Fruit fly (Drosophila melanogaster) whole organism, pupa: ENCODE results near the gene Obp99b.

ENCODE experiments used
- CG10348 ChIP-seq: fragments of 200-800 bp; sonication (Bioruptor generic); IDR thresholded peaks from 2 replicates; pipeline ENCODE4 v1.3.6; 2022; ENCODE audit warnings: missing biosample characterization, missing genetic modification characterization
- CG12605 ChIP-seq: fragments of 200-800 bp; sonication (Bioruptor generic); IDR thresholded peaks from 2 replicates; pipeline ENCODE4 v1.3.6; 2022; ENCODE audit warnings: missing biosample characterization, missing genetic modification characterization
- CG13204 ChIP-seq: fragments of 200-800 bp; sonication (Bioruptor generic); optimal IDR thresholded peaks from 2 replicates; lab custom pipeline; 2018; ENCODE audit warnings: missing biosample characterization, mild to moderate bottlenecking, missing genetic modification characterization, moderate library complexity
- CG14655 ChIP-seq: fragments of 200-800 bp; sonication (Bioruptor generic); optimal IDR thresholded peaks from 3 replicates; lab custom pipeline; 2017; ENCODE audit warnings: mild to moderate bottlenecking, missing biosample characterization, missing genetic modification reagents, missing genetic modification characterization
- CG15710 ChIP-seq: fragments of 200-800 bp; sonication (Bioruptor generic); optimal IDR thresholded peaks from 2 replicates; lab custom pipeline; 2018; ENCODE audit warnings: missing biosample characterization, mild to moderate bottlenecking, missing genetic modification characterization, moderate library complexity
- CG17806 ChIP-seq: fragments of 200-800 bp; sonication (Bioruptor generic); optimal IDR thresholded peaks from 2 replicates; lab custom pipeline; 2018; ENCODE audit warnings: missing biosample characterization, mild to moderate bottlenecking, missing genetic modification characterization, moderate library complexity
- CG32121 ChIP-seq: fragments of 200-800 bp; sonication (Bioruptor generic); IDR thresholded peaks from 2 replicates; pipeline ENCODE4 v1.3.6; 2022; ENCODE audit warnings: missing biosample characterization, missing genetic modification characterization
- CG34367 ChIP-seq: fragments of 200-800 bp; sonication (Bioruptor generic); optimal IDR thresholded peaks from 2 replicates; lab custom pipeline; 2018; ENCODE audit warnings: missing biosample characterization, mild to moderate bottlenecking, missing genetic modification characterization
- CG4496 ChIP-seq: fragments of 200-800 bp; sonication (Bioruptor generic); IDR thresholded peaks from 3 replicates; pipeline ENCODE4 v1.3.6; 2022; ENCODE audit warnings: missing biosample characterization, missing genetic modification characterization
- CG8159 ChIP-seq: fragments of 200-800 bp; sonication (Bioruptor generic); optimal IDR thresholded peaks from 3 replicates; lab custom pipeline; 2018; ENCODE audit warnings: missing biosample characterization, mild to moderate bottlenecking, missing genetic modification characterization, moderate library complexity
- CG8301 ChIP-seq: fragments of 200-800 bp; sonication (Bioruptor generic); optimal IDR thresholded peaks from 2 replicates; lab custom pipeline; 2018; ENCODE audit warnings: missing biosample characterization, mild to moderate bottlenecking, missing genetic modification characterization
- CG9948 ChIP-seq: fragments of 200-800 bp; sonication (Bioruptor generic); optimal IDR thresholded peaks from 2 replicates; lab custom pipeline; 2018; ENCODE audit warnings: missing biosample characterization, mild to moderate bottlenecking, missing genetic modification characterization, moderate library complexity
- D1 ChIP-seq: fragments of 200-800 bp; sonication (Bioruptor generic); optimal IDR thresholded peaks from 2 replicates; lab custom pipeline; 2018; ENCODE audit warnings: missing biosample characterization, mild to moderate bottlenecking, missing genetic modification characterization, moderate library complexity
- EcR ChIP-seq: fragments of 200-800 bp; sonication (Bioruptor generic); optimal IDR thresholded peaks from 3 replicates; lab custom pipeline; 2019; ENCODE audit warnings: missing biosample characterization, missing genetic modification characterization, mild to moderate bottlenecking, moderate library complexity, missing genetic modification reagents
- Ets98B ChIP-seq: fragments of 200-800 bp; sonication (Bioruptor generic); IDR thresholded peaks from 2 replicates; pipeline ENCODE4 v1.3.6; 2022; ENCODE audit warnings: missing biosample characterization, missing genetic modification characterization
- Pif1A ChIP-seq: fragments of 200-800 bp; sonication (Bioruptor generic); optimal IDR thresholded peaks from 3 replicates; lab custom pipeline; 2016; ENCODE audit warnings: missing biosample characterization, missing genetic modification characterization
- Pif1B ChIP-seq: fragments of 200-800 bp; sonication (Bioruptor generic); optimal IDR thresholded peaks from 3 replicates; lab custom pipeline; 2016; ENCODE audit warnings: missing biosample characterization, missing genetic modification characterization
- Snoo ChIP-seq: fragments of 200-800 bp; sonication (Bioruptor generic); optimal IDR thresholded peaks from 3 replicates; lab custom pipeline; 2017; ENCODE audit warnings: missing biosample characterization, mild to moderate bottlenecking, missing genetic modification characterization, inconsistent platforms
- fd96Ca ChIP-seq: fragments of 200-800 bp; sonication (Bioruptor generic); IDR thresholded peaks from 3 replicates; pipeline ENCODE4 v1.3.6; 2022; ENCODE audit warnings: missing biosample characterization, missing genetic modification characterization
- gl ChIP-seq: fragments of 200-800 bp; sonication (Bioruptor generic); optimal IDR thresholded peaks from 2 replicates; lab custom pipeline; 2018; ENCODE audit warnings: missing biosample characterization, mild to moderate bottlenecking, missing genetic modification characterization
- rn ChIP-seq: fragments of 200-800 bp; sonication (Bioruptor generic); IDR thresholded peaks from 2 replicates; pipeline ENCODE4 v1.3.6; 2022; ENCODE audit warnings: missing biosample characterization, missing genetic modification characterization

Obp99b gene

dm6 chr3R:29722238-29722637 is 5.5 kb upstream of the Obp99b start, which contains the start of gene CG34296:
Gene CG34296 (plus strand): TSS chr3R:29722538.
- TF ChIP-seq CG8301: no peak
- no peak for TF ChIP-seq CG13204
- TF ChIP-seq CG9948 (tag; lab: Kevin White, UChicago): no peak
- TF ChIP-seq CG15710 (tag; lab: Kevin White, UChicago): no peak
- TF ChIP-seq fd96Ca (GFP tag; lab: Robert Waterston, UW): no peak
- TF ChIP-seq Pif1B (GFP tag; lab: Kevin White, UChicago): no peak
- TF ChIP-seq EcR: no peak
- no peak for TF ChIP-seq CG4496 (GFP tag; lab: Robert Waterston, UW)

DNA sequence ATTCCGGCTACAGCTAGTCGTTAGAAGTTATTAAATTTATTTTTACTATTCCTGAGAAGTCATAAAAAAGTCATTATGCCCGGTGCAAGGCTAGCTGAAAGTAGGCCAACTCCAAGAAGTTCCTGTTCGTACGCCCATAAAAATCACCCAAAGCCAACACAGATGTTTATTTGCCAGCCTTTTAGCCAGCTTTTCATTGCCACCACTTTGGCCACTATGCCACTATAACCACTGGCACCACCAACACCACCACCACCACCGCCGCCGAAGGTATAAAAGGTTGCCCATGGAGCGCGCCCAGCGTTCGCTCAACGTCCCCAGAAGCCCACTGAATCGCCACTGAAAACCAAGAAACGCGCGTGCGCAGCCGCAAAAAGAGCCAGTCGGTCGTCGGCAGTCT is 1.7 kb upstream of the Obp99b start, which contains the start of gene CG15506:
Gene CG15506, plus strand, starts transcription at position 301 of the 400 bp plus-strand sequence.
- TF ChIP-seq Pif1A (GFP tag; lab: Kevin White, UChicago) (no peak), CG10348 (no peak), Ets98B (no peak), Pif1B (GFP tag; lab: Kevin White, UChicago) (no peak), CG14655 (GFP tag; lab: Kevin White, UChicago) (no peak), EcR (no peak), Snoo (tag; lab: Kevin White, UChicago) (no peak)

DNA sequence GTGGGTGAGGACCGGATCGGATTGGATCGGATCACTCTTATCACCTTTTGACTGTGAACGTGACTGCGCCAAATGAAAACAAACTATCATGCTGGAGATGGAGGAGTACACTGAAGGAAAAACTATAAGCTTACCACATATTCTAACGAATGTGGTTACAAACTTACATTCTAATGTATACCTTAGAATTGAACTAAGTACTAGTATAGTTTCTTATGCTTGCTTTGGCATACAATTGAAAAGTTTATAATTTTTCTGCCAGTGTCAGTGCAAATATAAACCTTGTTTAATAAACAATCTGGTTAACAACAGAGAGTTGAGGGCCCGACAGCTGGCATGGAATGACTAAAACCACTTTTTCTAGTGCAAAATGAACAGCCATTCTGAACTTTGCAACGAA is 823 bp upstream of the Obp99b start:
- TF ChIP-seq CG17806 (tag; lab: Kevin White, UChicago) (peak; percentile 13), EcR (no peak), gl (tag; lab: Kevin White, UChicago) (no peak), CG4496 (GFP tag; lab: Robert Waterston, UW) (peak; percentile 76), CG12605 (GFP tag; lab: Robert Waterston, UW) (peak; percentile 44; the same call in 1 of the 2 replicates), Snoo (tag; lab: Kevin White, UChicago) (no peak), fd96Ca (GFP tag; lab: Robert Waterston, UW) (no peak), CG10348 (0 out of 2 replicates have a peak, but pooled peaks have one; percentile 15), CG13204 (no peak), Ets98B (peak; percentile 54), CG14655 (GFP tag; lab: Kevin White, UChicago) (peak; percentile 25), Pif1A (GFP tag; lab: Kevin White, UChicago) (peak; percentile 8), CG8159 (peak; percentile 18), D1 (tag; lab: Kevin White, UChicago) (no peak), CG8301 (peak; percentile 43), CG32121 (GFP tag; lab: Robert Waterston, UW) (peak; percentile 45; the same call in 1 of the 2 replicates), Pif1B (GFP tag; lab: Kevin White, UChicago) (no peak), CG9948 (tag; lab: Kevin White, UChicago) (no peak), CG34367 (tag; lab: Kevin White, UChicago) (no peak), rn (no peak), CG15710 (tag; lab: Kevin White, UChicago) (peak; percentile 7)

- TF ChIP-seq CG15710 (tag; lab: Kevin White, UChicago) (no peak), CG14655 (GFP tag; lab: Kevin White, UChicago) (no peak), CG8159 (no peak), CG32121 (GFP tag; lab: Robert Waterston, UW) (no peak), CG17806 (tag; lab: Kevin White, UChicago) (no peak), Pif1B (GFP tag; lab: Kevin White, UChicago) (no peak), Snoo (tag; lab: Kevin White, UChicago) (no peak), Ets98B (no peak), CG8301 (no peak), CG13204 (no peak), CG9948 (tag; lab: Kevin White, UChicago) (no peak)
These were observed 484 bp downstream of the Obp99b start for dm6 chr3R:29716043-29716781.

dm6 chr3R:29715277-29715676 is 1.4 kb downstream of the Obp99b start, which contains the start of gene Dup99B:
Gene Dup99B (minus strand): TSS chr3R:29715377.
- TF ChIP-seq CG14655 (GFP tag; lab: Kevin White, UChicago) (no peak), CG32121 (GFP tag; lab: Robert Waterston, UW) (no peak), CG8301 (no peak)

DNA sequence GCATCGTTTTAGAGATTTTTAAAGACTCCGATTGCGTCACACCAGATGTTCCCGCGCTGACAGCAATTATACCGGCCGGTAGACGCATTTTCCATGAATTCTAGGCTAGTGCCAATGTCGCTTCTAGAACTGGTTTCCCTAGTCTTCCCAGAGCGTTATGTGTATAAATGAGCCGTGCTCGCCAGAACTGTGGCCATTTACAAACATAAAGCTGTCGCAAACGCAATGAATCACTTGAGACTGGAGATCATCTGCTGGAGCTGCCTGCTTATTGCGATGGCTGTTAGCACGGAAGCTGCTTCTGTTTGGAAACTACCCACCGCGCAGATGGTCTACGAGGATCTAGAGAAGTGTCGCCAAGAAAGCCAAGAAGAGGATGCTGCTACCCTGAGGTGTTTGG is 2.4 kb downstream of the Obp99b start, which contains the start of gene Obp99d:
Gene Obp99d, plus strand, starts transcription at position 192 of the 400 bp plus-strand sequence.
- TF ChIP-seq CG13204 (no peak), CG4496 (GFP tag; lab: Robert Waterston, UW) (no peak), rn (no peak), D1 (tag; lab: Kevin White, UChicago) (no peak), CG32121 (GFP tag; lab: Robert Waterston, UW) (no peak)

dm6 chr3R:29711434-29711833 is 5.3 kb downstream of the Obp99b start:
- TF ChIP-seq CG13204: no peak
